Worm (Caenorhabditis elegans): ENCODE results near the gene clc-29.

The clc-29 gene

DNA sequence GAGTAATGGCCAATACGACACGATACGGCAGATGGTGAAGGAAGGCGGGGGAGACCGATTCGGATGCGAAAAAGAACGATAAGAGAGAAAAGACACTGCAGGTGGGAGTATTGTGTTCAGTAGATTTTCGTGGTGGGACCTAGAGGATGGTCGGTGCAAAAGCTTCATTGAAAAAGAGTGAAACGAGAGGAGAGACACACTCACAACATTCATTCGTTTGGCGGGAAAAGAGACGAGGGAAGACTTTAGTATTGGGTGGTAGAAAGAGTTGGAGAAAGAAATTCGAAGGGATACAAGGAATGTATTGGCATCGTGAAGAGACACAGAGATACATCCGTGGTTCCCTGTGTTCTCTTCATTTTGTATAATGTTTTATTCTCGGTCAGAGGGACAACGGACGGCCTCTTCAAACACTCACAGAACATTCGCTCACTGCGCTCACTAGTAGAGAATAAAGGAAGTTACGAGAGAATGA is 8.7 kb upstream of the clc-29 start:
- TF ChIP-seq tbx-2 (tag; optimal IDR thresholded peaks at IDR 0.05) (no peak), elt-1 (tag; optimal IDR thresholded peaks at IDR 0.05) (peak; percentile 15), lsy-12 (tag; optimal IDR thresholded peaks at IDR 0.05) (peak; percentile 49), fkh-10 (GFP tag; optimal IDR thresholded peaks at IDR 0.05) (peak; percentile 11), nfya-1 (tag; optimal IDR thresholded peaks at IDR 0.05; ENCODE audit: insufficient read depth) (peak; percentile 87), hmg-11 (tag; optimal IDR thresholded peaks at IDR 0.05) (peak; percentile 95), snpc-4 (tag; optimal IDR thresholded peaks at IDR 0.05) (peak; percentile 70), nhr-25 (tag; optimal IDR thresholded peaks at IDR 0.05) (peak; percentile 73), nhr-43 (tag; optimal IDR thresholded peaks at IDR 0.05; ENCODE audit: poor library complexity, severe bottlenecking) (peak; percentile 51), ztf-4 (tag; optimal IDR thresholded peaks at IDR 0.05) (no peak), jun-1 (tag; optimal IDR thresholded peaks at IDR 0.05) (peak; percentile 80), pqm-1 (tag; optimal IDR thresholded peaks at IDR 0.05) (peak; percentile 50), nhr-237 (tag; optimal IDR thresholded peaks at IDR 0.05) (no peak), mml-1 (tag; optimal IDR thresholded peaks at IDR 0.05) (no peak), ceh-28 (tag; optimal IDR thresholded peaks at IDR 0.05) (peak; percentile 58), lin-39 (tag; optimal IDR thresholded peaks at IDR 0.05) (peak; percentile 67), nhr-12 (tag; optimal IDR thresholded peaks at IDR 0.05) (no peak), pha-4 (tag; optimal IDR thresholded peaks at IDR 0.05) (peak; percentile 82), elt-3 (tag; optimal IDR thresholded peaks at IDR 0.05) (no peak), elt-2 (tag; optimal IDR thresholded peaks at IDR 0.05) (peak; percentile 49), egl-27 (tag; optimal IDR thresholded peaks at IDR 0.05) (no peak), nhr-23 (tag; optimal IDR thresholded peaks at IDR 0.05) (peak; percentile 46), daf-12 (tag; optimal IDR thresholded peaks at IDR 0.05) (no peak), ama-1 (optimal IDR thresholded peaks at IDR 0.05) (peak; percentile 59), lin-15B (tag; optimal IDR thresholded peaks at IDR 0.05) (peak; percentile 87), egl-5 (tag; optimal IDR thresholded peaks at IDR 0.05) (peak; percentile 47), unc-62 (GFP tag; optimal IDR thresholded peaks at IDR 0.05) (no peak), nhr-11 (tag; optimal IDR thresholded peaks at IDR 0.05) (peak; percentile 7), R02D3.7 (tag; optimal IDR thresholded peaks at IDR 0.05) (peak; percentile 32)

DNA sequence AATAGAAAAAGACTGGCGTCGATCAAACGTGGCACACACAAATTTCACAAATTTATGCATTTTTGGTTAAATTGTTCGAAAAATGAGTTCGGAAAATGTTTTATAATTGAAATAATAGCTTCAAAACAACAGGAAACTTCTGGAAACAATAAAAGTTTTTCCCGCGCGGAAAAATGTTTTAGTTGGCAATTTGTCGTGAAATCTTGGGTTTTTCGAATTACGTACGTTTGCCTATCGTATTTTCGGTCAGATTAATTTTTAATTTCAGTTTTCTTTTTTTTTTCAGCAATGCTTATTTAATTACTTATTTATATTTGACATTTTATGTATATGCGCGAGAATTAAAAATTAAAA is 7.7 kb upstream of the clc-29 start:
- TF ChIP-seq fkh-2 (tag; optimal IDR thresholded peaks at IDR 0.05) = no peak
- TF ChIP-seq unc-39 (tag; optimal IDR thresholded peaks at IDR 0.05) = no peak
- TF ChIP-seq pqm-1 (tag; optimal IDR thresholded peaks at IDR 0.05) = no peak
- no peak for TF ChIP-seq mdl-1 (tag; optimal IDR thresholded peaks at IDR 0.05)
- TF ChIP-seq unc-62 (GFP tag; optimal IDR thresholded peaks at IDR 0.05) = no peak

DNA sequence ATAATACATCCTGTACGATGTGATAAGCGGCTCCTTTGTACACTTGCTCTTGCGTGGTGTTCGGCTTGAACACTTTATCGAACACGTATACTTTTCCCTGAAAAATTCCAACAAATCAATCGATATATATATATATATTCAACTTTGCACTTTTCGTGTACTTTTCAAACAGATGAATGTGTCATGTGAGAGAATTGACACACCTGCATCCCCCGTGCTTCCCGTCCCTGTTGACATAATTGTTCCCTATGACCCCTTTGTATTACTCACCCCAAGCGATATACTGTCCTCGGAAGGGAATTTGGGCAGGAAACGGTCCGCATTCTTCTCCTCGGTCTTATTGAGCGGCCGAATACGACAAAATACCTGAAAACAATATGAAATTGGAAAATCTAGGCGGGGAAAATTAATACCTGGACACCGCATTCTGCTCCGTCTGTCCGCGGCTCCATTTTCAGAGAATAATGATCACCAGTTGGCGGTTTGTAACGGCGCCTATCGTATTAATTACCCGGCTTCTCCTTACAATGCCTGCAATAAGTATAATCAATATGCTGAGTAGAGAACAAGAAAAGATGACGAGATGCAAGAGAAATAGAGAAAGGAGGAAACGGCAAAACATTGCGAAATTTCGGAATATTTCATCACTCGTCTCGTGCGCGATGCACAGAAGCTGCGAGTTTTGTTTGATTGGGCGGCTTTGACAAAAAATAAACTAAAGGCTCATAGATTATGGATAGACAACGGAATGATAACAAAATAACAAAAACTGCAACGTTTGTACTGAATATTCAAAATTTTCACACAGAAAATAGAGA is 7.1 kb upstream of the clc-29 start, which contains the start of gene unc-116:
unc-116 (minus strand) TSS at position 531 of the 818 bp plus-strand sequence.
- TF ChIP-seq ztf-11 (tag; optimal IDR thresholded peaks at IDR 0.05) (no peak), zag-1 (tag; optimal IDR thresholded peaks at IDR 0.05) (no peak), elt-1 (tag; optimal IDR thresholded peaks at IDR 0.05) (no peak), aly-2 (tag; optimal IDR thresholded peaks at IDR 0.05) (no peak), nhr-43 (tag; optimal IDR thresholded peaks at IDR 0.05; ENCODE audit: poor library complexity, severe bottlenecking) (no peak), pha-4 (tag; optimal IDR thresholded peaks at IDR 0.05) (peak; percentile 87), lin-15B (tag; optimal IDR thresholded peaks at IDR 0.05) (peak; percentile 36), fkh-10 (GFP tag; optimal IDR thresholded peaks at IDR 0.05) (no peak), R02D3.7 (tag; optimal IDR thresholded peaks at IDR 0.05) (no peak), mml-1 (tag; optimal IDR thresholded peaks at IDR 0.05) (no peak), ceh-28 (tag; optimal IDR thresholded peaks at IDR 0.05) (peak; percentile 52), sea-2 (GFP tag; optimal IDR thresholded peaks at IDR 0.05) (no peak), mdl-1 (tag; optimal IDR thresholded peaks at IDR 0.05) (peak; percentile 36), ceh-82 (tag; optimal IDR thresholded peaks at IDR 0.05) (no peak), fkh-2 (tag; optimal IDR thresholded peaks at IDR 0.05) (no peak), nhr-28 (tag; optimal IDR thresholded peaks at IDR 0.05) (no peak), nhr-76 (tag; optimal IDR thresholded peaks at IDR 0.05) (no peak), ceh-16 (tag; optimal IDR thresholded peaks at IDR 0.05) (no peak), unc-62 (GFP tag; optimal IDR thresholded peaks at IDR 0.05) (no peak), nhr-25 (tag; optimal IDR thresholded peaks at IDR 0.05) (peak; percentile 14), eor-1 (tag; optimal IDR thresholded peaks at IDR 0.05) (no peak), nhr-11 (tag; optimal IDR thresholded peaks at IDR 0.05) (no peak), ZK546.5 (tag; optimal IDR thresholded peaks at IDR 0.05) (no peak), egl-5 (tag; optimal IDR thresholded peaks at IDR 0.05) (no peak), lin-39 (tag; optimal IDR thresholded peaks at IDR 0.05) (peak; percentile 39), jun-1 (tag; optimal IDR thresholded peaks at IDR 0.05) (no peak), ceh-9 (tag; optimal IDR thresholded peaks at IDR 0.05) (no peak), egl-27 (tag; optimal IDR thresholded peaks at IDR 0.05) (no peak), nhr-77 (tag; optimal IDR thresholded peaks at IDR 0.05) (no peak), skn-1 (tag; optimal IDR thresholded peaks at IDR 0.05) (no peak), nhr-23 (tag; optimal IDR thresholded peaks at IDR 0.05) (peak; percentile 62), nhr-237 (tag; optimal IDR thresholded peaks at IDR 0.05) (no peak), lsy-12 (tag; optimal IDR thresholded peaks at IDR 0.05) (no peak), nhr-67 (tag; optimal IDR thresholded peaks at IDR 0.05) (no peak), elt-2 (tag; optimal IDR thresholded peaks at IDR 0.05) (peak; percentile 8), ama-1 (optimal IDR thresholded peaks at IDR 0.05) (peak; percentile 15)

Measured in whole organism, L3 larva.